Worm (Caenorhabditis elegans) whole organism, L1 larva: Measurements from ENCODE around the gene C41C4.9.
A peak's percentile ranks its signal among the peaks of the same experiment; 100 is the strongest.

Source experiments
- C04F5.9 ChIP-seq: sonication (generic microtip); optimal IDR thresholded peaks from 2 replicates; lab custom pipeline; 2016; ENCODE audit warnings: missing genetic modification characterization, missing compliant biosample characterization
- C16A3.4 ChIP-seq: fragments of 150-350 bp; optimal IDR thresholded peaks from 2 replicates; lab custom pipeline; 2014; ENCODE audit warnings: missing biosample characterization, missing genetic modification characterization
- C34B4.2 ChIP-seq: sonication (generic microtip); optimal IDR thresholded peaks from 2 replicates; lab custom pipeline; 2017; ENCODE audit warnings: mild to moderate bottlenecking, missing genetic modification characterization, missing compliant biosample characterization
- aha-1 ChIP-seq: fragments of 150-350 bp; optimal IDR thresholded peaks from 2 replicates; lab custom pipeline; 2014; ENCODE audit warnings: missing biosample characterization, missing genetic modification characterization
- aly-2 ChIP-seq: fragments of 150-350 bp; optimal IDR thresholded peaks from 2 replicates; lab custom pipeline; 2014; ENCODE audit warnings: missing biosample characterization, missing genetic modification characterization
- ama-1 ChIP-seq: fragments of 150-350 bp; optimal IDR thresholded peaks from 2 replicates; lab custom pipeline; 2014
- blmp-1 ChIP-seq: fragments of 150-350 bp; optimal IDR thresholded peaks from 2 replicates; lab custom pipeline; 2014; ENCODE audit warnings: missing biosample characterization, missing genetic modification characterization
- ceh-63 ChIP-seq: fragments of 200-800 bp; sonication (Bioruptor generic); optimal IDR thresholded peaks from 2 replicates; lab custom pipeline; 2018; ENCODE audit warnings: mild to moderate bottlenecking, missing genetic modification characterization, missing compliant biosample characterization
- ceh-82 ChIP-seq, 3 experiments: fragments of 150-350 bp in 1 of 3; sonication (generic microtip) in 2 of 3; optimal IDR thresholded peaks; 2 replicates each; lab custom pipeline; 2014 to 2017; ENCODE audit warnings: missing biosample characterization in 3 of 3, missing genetic modification characterization in 3 of 3
- ceh-90 ChIP-seq: sonication (generic microtip); optimal IDR thresholded peaks from 2 replicates; lab custom pipeline; 2016; ENCODE audit warnings: missing genetic modification characterization, missing compliant biosample characterization
- efl-3 ChIP-seq: fragments of 200-800 bp; sonication (Bioruptor generic); optimal IDR thresholded peaks from 2 replicates; lab custom pipeline; 2018; ENCODE audit warnings: mild to moderate bottlenecking, missing genetic modification characterization, missing compliant biosample characterization
- elt-2 ChIP-seq: sonication (generic microtip); optimal IDR thresholded peaks from 2 replicates; lab custom pipeline; 2016; ENCODE audit warnings: missing genetic modification characterization, mild to moderate bottlenecking, inconsistent platforms, missing compliant biosample characterization, missing genetic modification reagents
- elt-3 ChIP-seq, 6 experiments: fragments of 150-350 bp in 1 of 6; sonication (generic microtip); optimal IDR thresholded peaks; 2 replicates each; lab custom pipeline; 2017 to 2018; ENCODE audit warnings: missing biosample characterization in 6 of 6, missing genetic modification characterization in 6 of 6, inconsistent platforms in 1 of 6
- fkh-4 ChIP-seq: sonication (generic microtip); optimal IDR thresholded peaks from 2 replicates; lab custom pipeline; 2016; ENCODE audit warnings: missing compliant biosample characterization, missing genetic modification characterization, borderline replicate concordance
- fos-1 ChIP-seq: fragments of 150-350 bp; optimal IDR thresholded peaks from 2 replicates; lab custom pipeline; 2014; ENCODE audit warnings: missing biosample characterization, missing genetic modification characterization
- grh-1 ChIP-seq: fragments of 200-800 bp; sonication (Bioruptor generic); IDR thresholded peaks from 2 replicates; pipeline ENCODE4 v1.3.6; 2022; ENCODE audit warnings: missing genetic modification reagents, missing genetic modification characterization, missing compliant biosample characterization
- hlh-17 ChIP-seq: fragments of 200-800 bp; sonication (Bioruptor generic); optimal IDR thresholded peaks from 2 replicates; lab custom pipeline; 2018; ENCODE audit warnings: missing genetic modification characterization, mild to moderate bottlenecking, missing compliant biosample characterization, moderate library complexity, borderline replicate concordance
- jun-1 ChIP-seq: fragments of 150-350 bp; optimal IDR thresholded peaks from 2 replicates; lab custom pipeline; 2014; ENCODE audit warnings: missing biosample characterization, missing genetic modification reagents, missing genetic modification characterization
- lin-13 ChIP-seq: fragments of 150-350 bp; optimal IDR thresholded peaks from 2 replicates; lab custom pipeline; 2014; ENCODE audit warnings: missing biosample characterization, missing genetic modification reagents, missing genetic modification characterization
- lin-14 ChIP-seq: fragments of 200-800 bp; sonication (Bioruptor generic); optimal IDR thresholded peaks from 2 replicates; lab custom pipeline; 2018; ENCODE audit warnings: mild to moderate bottlenecking, missing genetic modification characterization, moderate library complexity, missing compliant biosample characterization
- lin-15B ChIP-seq: fragments of 150-350 bp; sonication (generic microtip); optimal IDR thresholded peaks from 3 replicates; lab custom pipeline; 2014; ENCODE audit warnings: missing biosample characterization, missing genetic modification characterization
- lin-35 ChIP-seq, 2 experiments: fragments of 150-350 bp; optimal IDR thresholded peaks; 2 replicates each; lab custom pipeline; 2014; ENCODE audit warnings: missing biosample characterization in 2 of 2, missing genetic modification characterization in 2 of 2, missing genetic modification reagents in 2 of 2
- lir-3 ChIP-seq: sonication (generic microtip); optimal IDR thresholded peaks from 2 replicates; lab custom pipeline; 2016; ENCODE audit warnings: mild to moderate bottlenecking, missing genetic modification characterization, moderate library complexity, missing compliant biosample characterization; ENCODE audit not compliant: poor library complexity
- lsy-2 ChIP-seq, 2 experiments: fragments of 150-350 bp; optimal IDR thresholded peaks; 2 replicates each; lab custom pipeline; 2014; ENCODE audit warnings: missing biosample characterization in 2 of 2, missing genetic modification characterization in 2 of 2
- mab-9 ChIP-seq: fragments of 200-800 bp; sonication (Bioruptor generic); IDR thresholded peaks from 2 replicates; pipeline ENCODE4 v1.3.6; 2022; ENCODE audit warnings: missing genetic modification reagents, missing genetic modification characterization, missing compliant biosample characterization
- mep-1 ChIP-seq: fragments of 150-350 bp; optimal IDR thresholded peaks from 2 replicates; lab custom pipeline; 2014; ENCODE audit warnings: missing biosample characterization, missing genetic modification characterization
- nhr-19 ChIP-seq: fragments of 200-800 bp; sonication (Bioruptor generic); conservative IDR thresholded peaks from 2 replicates; pipeline ENCODE4 v1.3.6; 2022; ENCODE audit warnings: missing genetic modification characterization, missing compliant biosample characterization
- nhr-20 ChIP-seq: sonication (generic microtip); optimal IDR thresholded peaks from 2 replicates; lab custom pipeline; 2016; ENCODE audit warnings: mild to moderate bottlenecking, missing genetic modification characterization, missing compliant biosample characterization
- nhr-28 ChIP-seq: fragments of 150-350 bp; optimal IDR thresholded peaks from 2 replicates; lab custom pipeline; 2014; ENCODE audit warnings: missing biosample characterization, missing genetic modification characterization
- nhr-47 ChIP-seq: sonication (generic microtip); optimal IDR thresholded peaks from 2 replicates; lab custom pipeline; 2016; ENCODE audit warnings: mild to moderate bottlenecking, missing genetic modification characterization, moderate library complexity, missing compliant biosample characterization
- nhr-71 ChIP-seq: sonication (generic microtip); optimal IDR thresholded peaks from 2 replicates; lab custom pipeline; 2016; ENCODE audit warnings: mild to moderate bottlenecking, missing genetic modification characterization, moderate library complexity, missing compliant biosample characterization
- nhr-76 ChIP-seq: sonication (generic microtip); optimal IDR thresholded peaks from 2 replicates; lab custom pipeline; 2017; ENCODE audit warnings: missing biosample characterization, missing genetic modification characterization
- nhr-77 ChIP-seq: fragments of 150-350 bp; optimal IDR thresholded peaks from 2 replicates; lab custom pipeline; 2014; ENCODE audit warnings: missing biosample characterization, missing genetic modification characterization
- nhr-84 ChIP-seq: sonication (generic microtip); optimal IDR thresholded peaks from 2 replicates; lab custom pipeline; 2017; ENCODE audit warnings: missing biosample characterization, missing genetic modification characterization
- nhr-85 ChIP-seq: sonication (generic microtip); peaks from one replicate; lab custom pipeline; 2016; ENCODE audit warnings: missing genetic modification characterization, inconsistent platforms, missing compliant biosample characterization
- nhr-90 ChIP-seq: sonication (generic microtip); optimal IDR thresholded peaks from 2 replicates; lab custom pipeline; 2016; ENCODE audit warnings: mild to moderate bottlenecking, missing genetic modification characterization, missing compliant biosample characterization; ENCODE audit not compliant: poor library complexity
- pax-3 ChIP-seq: fragments of 200-800 bp; sonication (Bioruptor generic); optimal IDR thresholded peaks from 2 replicates; lab custom pipeline; 2018; ENCODE audit warnings: mild to moderate bottlenecking, missing genetic modification characterization, moderate library complexity, missing compliant biosample characterization
- snpc-4 ChIP-seq: fragments of 150-350 bp; optimal IDR thresholded peaks from 2 replicates; lab custom pipeline; 2014; ENCODE audit warnings: missing biosample characterization, missing genetic modification characterization
- snu-23 ChIP-seq: sonication (generic microtip); optimal IDR thresholded peaks from 2 replicates; lab custom pipeline; 2016; ENCODE audit warnings: missing genetic modification characterization, missing compliant biosample characterization
- sptf-1 ChIP-seq: fragments of 150-350 bp; optimal IDR thresholded peaks from 2 replicates; lab custom pipeline; 2014; ENCODE audit warnings: missing biosample characterization, missing genetic modification characterization
- sup-37 ChIP-seq: fragments of 200-800 bp; sonication (Bioruptor generic); optimal IDR thresholded peaks from 2 replicates; lab custom pipeline; 2018; ENCODE audit warnings: mild to moderate bottlenecking, missing genetic modification characterization, missing compliant biosample characterization
- tbx-2 ChIP-seq: sonication (generic microtip); optimal IDR thresholded peaks from 2 replicates; lab custom pipeline; 2016; ENCODE audit warnings: missing genetic modification characterization, missing compliant biosample characterization
- tlp-1 ChIP-seq: fragments of 150-350 bp; optimal IDR thresholded peaks from 2 replicates; lab custom pipeline; 2014; ENCODE audit warnings: missing biosample characterization, missing genetic modification characterization
- unc-130 ChIP-seq: fragments of 150-350 bp; optimal IDR thresholded peaks from 2 replicates; lab custom pipeline; 2017; ENCODE audit warnings: missing biosample characterization, missing genetic modification characterization, inconsistent platforms
- unc-30 ChIP-seq: sonication (generic microtip); optimal IDR thresholded peaks from 2 replicates; lab custom pipeline; 2017; ENCODE audit warnings: missing biosample characterization, missing genetic modification characterization
- unc-62 ChIP-seq: fragments of 150-350 bp; optimal IDR thresholded peaks from 2 replicates; lab custom pipeline; 2014; ENCODE audit warnings: missing biosample characterization, missing genetic modification reagents, missing genetic modification characterization
- zip-4 ChIP-seq: fragments of 200-800 bp; sonication (Bioruptor generic); optimal IDR thresholded peaks from 2 replicates; lab custom pipeline; 2018; ENCODE audit warnings: mild to moderate bottlenecking, missing genetic modification characterization, moderate library complexity, missing compliant biosample characterization
- ztf-11 ChIP-seq, 2 experiments: sonication (generic microtip); optimal IDR thresholded peaks; 2 replicates each; lab custom pipeline; 2016 to 2017; ENCODE audit warnings: missing genetic modification characterization in 2 of 2, missing biosample characterization in 1 of 2, missing compliant biosample characterization in 1 of 2
- ztf-4 ChIP-seq: fragments of 150-350 bp; optimal IDR thresholded peaks from 2 replicates; lab custom pipeline; 2014; ENCODE audit warnings: missing biosample characterization, missing genetic modification characterization

Gene C41C4.9

DNA sequence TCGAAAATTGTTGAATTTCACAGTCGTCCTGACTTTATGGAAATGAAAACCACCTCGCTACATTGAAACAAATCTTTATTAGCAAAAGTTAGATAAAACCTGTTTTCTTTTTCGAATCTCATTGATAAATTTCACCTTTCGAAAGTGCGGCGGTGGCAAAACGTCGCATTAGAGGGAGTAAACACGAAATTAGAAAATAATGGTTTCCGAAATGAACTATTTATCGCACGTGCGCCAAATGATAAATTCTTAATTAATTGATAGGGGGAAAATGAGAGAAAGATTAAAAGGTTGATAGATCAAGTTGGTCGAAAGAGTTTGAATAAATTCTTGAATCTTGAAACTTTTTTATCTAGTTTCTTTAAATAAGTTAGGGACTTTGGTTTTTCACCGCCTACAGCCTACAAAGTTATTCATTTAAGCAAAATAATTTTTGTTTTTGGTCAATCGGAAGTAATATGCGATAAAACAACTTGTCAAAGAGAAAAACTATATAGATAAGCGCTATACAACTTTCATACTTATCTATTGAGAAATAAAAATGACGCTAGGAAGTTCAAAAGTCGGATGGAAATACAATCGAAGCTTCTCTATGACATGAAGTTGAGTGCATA lies 36.3 kb upstream of the C41C4.9 start:
- TF ChIP-seq C34B4.2 (tag; lab: Kevin White, UChicago) (no peak), grh-1 (GFP tag; lab: Robert Waterston, UW) (0 out of 2 replicates have a peak, but pooled peaks have one; percentile 18), C04F5.9 (tag; lab: Kevin White, UChicago) (no peak), aha-1 (tag; lab: Kevin White, UChicago) (no peak), blmp-1 (tag; lab: Kevin White, UChicago) (peak; percentile 92), C16A3.4 (tag; lab: Kevin White, UChicago) (no peak), sptf-1 (tag; lab: Kevin White, UChicago) (no peak), zip-4 (GFP tag; lab: Kevin White, UChicago) (no peak), snu-23 (peak; percentile 3), unc-130 (tag; lab: Kevin White, UChicago) (no peak), elt-3 (tag; optimal IDR thresholded peaks at IDR 0.05; lab: Kevin White, UChicago) (peak in 5 of 6 experiments; percentile 18 to 66 (median 33)), nhr-76 (tag; lab: Kevin White, UChicago) (no peak), nhr-77 (no peak), mep-1 (tag; lab: Kevin White, UChicago) (no peak), sup-37 (GFP tag; lab: Kevin White, UChicago) (no peak), nhr-85 (tag; lab: Kevin White, UChicago) (peak; percentile 86), hlh-17 (no peak), nhr-90 (tag; lab: Kevin White, UChicago) (no peak), tlp-1 (tag; lab: Kevin White, UChicago) (no peak), ceh-82 (tag; optimal IDR thresholded peaks at IDR 0.05; lab: Kevin White, UChicago) (no peak), unc-30 (tag; lab: Kevin White, UChicago) (no peak), lir-3 (tag; lab: Kevin White, UChicago) (no peak), lin-15B (tag; lab: Kevin White, UChicago) (no peak), lin-14 (GFP tag; lab: Kevin White, UChicago) (peak; percentile 46), nhr-47 (tag; lab: Kevin White, UChicago) (no peak), nhr-20 (peak; percentile 37), lin-35 (GFP tag; optimal IDR thresholded peaks at IDR 0.05; lab: Kevin White, UChicago) (no peak), aly-2 (tag; lab: Kevin White, UChicago) (no peak), tbx-2 (tag; lab: Kevin White, UChicago) (peak; percentile 13), elt-2 (tag; lab: Kevin White, UChicago) (peak; percentile 66), nhr-84 (tag; lab: Kevin White, UChicago) (no peak), lsy-2 (tag; optimal IDR thresholded peaks at IDR 0.05; lab: Kevin White, UChicago) (no peak), snpc-4 (no peak), ztf-4 (tag; lab: Kevin White, UChicago) (no peak), ceh-90 (tag; lab: Kevin White, UChicago) (no peak), jun-1 (tag; lab: Kevin White, UChicago) (no peak), fkh-4 (tag; lab: Kevin White, UChicago) (no peak), unc-62 (GFP tag; lab: Kevin White, UChicago) (no peak), ama-1 (no peak), nhr-71 (tag; lab: Kevin White, UChicago) (peak; percentile 37), efl-3 (GFP tag; lab: Kevin White, UChicago) (no peak), fos-1 (tag; lab: Kevin White, UChicago) (no peak), nhr-28 (tag; lab: Kevin White, UChicago) (no peak), lin-13 (no peak), nhr-19 (no peak; the same call in 1 of the 2 replicates), ztf-11 (tag; optimal IDR thresholded peaks at IDR 0.05; lab: Kevin White, UChicago) (no peak), mab-9 (no peak), ceh-63 (no peak), pax-3 (no peak)
- TF ChIP-seq, all 84 proteins: peak for 10
